Worm (Caenorhabditis elegans) whole organism, young adult: Measurements from ENCODE around the gene chdh-1.

ENCODE experiments used
- B0336.3 ChIP-seq: fragments of 200-800 bp; sonication (Bioruptor generic); IDR thresholded peaks from 2 replicates; pipeline ENCODE4 v1.3.6; 2022; ENCODE audit warnings: missing genetic modification characterization, missing compliant biosample characterization
- F23B12.7 ChIP-seq: sonication (generic microtip); optimal IDR thresholded peaks from 2 replicates; lab custom pipeline; 2017; ENCODE audit warnings: missing genetic modification characterization, mild to moderate bottlenecking, missing compliant biosample characterization, antibody characterized with exemption, moderate library complexity; ENCODE audit not compliant: insufficient read depth
- F33H1.4 ChIP-seq: fragments of 200-800 bp; sonication (Bioruptor generic); IDR thresholded peaks from 2 replicates; pipeline ENCODE4 v1.3.6; 2022; ENCODE audit warnings: missing genetic modification reagents, missing genetic modification characterization, missing compliant biosample characterization
- F57A8.1 ChIP-seq: fragments of 200-800 bp; sonication (Bioruptor generic); optimal IDR thresholded peaks from 2 replicates; lab custom pipeline; 2018; ENCODE audit warnings: mild to moderate bottlenecking, missing genetic modification characterization, moderate library complexity, missing compliant biosample characterization
- T26A5.8 ChIP-seq: sonication (generic microtip); optimal IDR thresholded peaks from 2 replicates; lab custom pipeline; 2016; ENCODE audit warnings: missing genetic modification characterization, missing compliant biosample characterization
- Y53G8AR.9 ChIP-seq: fragments of 200-800 bp; sonication (Bioruptor generic); conservative IDR thresholded peaks from 2 replicates; pipeline ENCODE4 v1.3.6; 2022; ENCODE audit warnings: missing genetic modification reagents, missing genetic modification characterization, missing compliant biosample characterization
- Y79H2A.3 ChIP-seq: fragments of 200-800 bp; sonication (Bioruptor generic); conservative IDR thresholded peaks from 2 replicates; pipeline ENCODE4 v1.3.6; 2022; ENCODE audit warnings: missing genetic modification reagents, missing genetic modification characterization, missing compliant biosample characterization
- akir-1 ChIP-seq: fragments of 200-800 bp; sonication (Bioruptor generic); optimal IDR thresholded peaks from 2 replicates; lab custom pipeline; 2018; ENCODE audit warnings: mild to moderate bottlenecking, missing genetic modification characterization, moderate library complexity, missing compliant biosample characterization
- ama-1 ChIP-seq, 3 experiments: fragments of 150-350 bp in 1 of 3; sonication (generic microtip) in 2 of 3; optimal IDR thresholded peaks; 2 replicates each; lab custom pipeline; 2014 to 2018; ENCODE audit warnings: missing biosample characterization in 2 of 3, missing genetic modification characterization in 2 of 3, missing genetic modification reagents in 2 of 3
- atf-7 ChIP-seq: sonication (generic microtip); optimal IDR thresholded peaks from 2 replicates; lab custom pipeline; 2017; ENCODE audit warnings: mild to moderate bottlenecking, missing genetic modification characterization, missing compliant biosample characterization
- attf-3 ChIP-seq: fragments of 200-800 bp; sonication (Bioruptor generic); conservative IDR thresholded peaks from 2 replicates; pipeline ENCODE4 v1.3.6; 2022; ENCODE audit warnings: missing genetic modification reagents, missing genetic modification characterization, missing compliant biosample characterization
- attf-5 ChIP-seq: fragments of 200-800 bp; sonication (Bioruptor generic); optimal IDR thresholded peaks from 2 replicates; lab custom pipeline; 2018; ENCODE audit warnings: mild to moderate bottlenecking, missing genetic modification characterization, missing compliant biosample characterization
- ccch-3 ChIP-seq: fragments of 200-800 bp; sonication (Bioruptor generic); optimal IDR thresholded peaks from 2 replicates; lab custom pipeline; 2018; ENCODE audit warnings: mild to moderate bottlenecking, missing genetic modification characterization, missing compliant biosample characterization
- ceh-100 ChIP-seq: fragments of 200-800 bp; sonication (Bioruptor generic); IDR thresholded peaks from 2 replicates; pipeline ENCODE4 v1.3.6; 2022; ENCODE audit warnings: missing genetic modification reagents, missing genetic modification characterization, missing compliant biosample characterization
- ceh-27 ChIP-seq: fragments of 200-800 bp; sonication (Bioruptor generic); optimal IDR thresholded peaks from 2 replicates; lab custom pipeline; 2018; ENCODE audit warnings: mild to moderate bottlenecking, missing genetic modification characterization, moderate library complexity, missing compliant biosample characterization
- ceh-40 ChIP-seq: fragments of 200-800 bp; sonication (Bioruptor generic); IDR thresholded peaks from 2 replicates; pipeline ENCODE4 v1.3.6; 2022; ENCODE audit warnings: missing genetic modification characterization, missing compliant biosample characterization
- ceh-58 ChIP-seq: fragments of 200-800 bp; sonication (Bioruptor generic); IDR thresholded peaks from 2 replicates; pipeline ENCODE4 v1.3.6; 2022; ENCODE audit warnings: missing genetic modification characterization, missing compliant biosample characterization
- ceh-79 ChIP-seq: sonication (generic microtip); optimal IDR thresholded peaks from 2 replicates; lab custom pipeline; 2017; ENCODE audit warnings: mild to moderate bottlenecking, missing genetic modification characterization, missing compliant biosample characterization
- dpff-1 ChIP-seq: sonication (generic microtip); optimal IDR thresholded peaks from 2 replicates; lab custom pipeline; 2017; ENCODE audit warnings: mild to moderate bottlenecking, missing genetic modification characterization, missing compliant biosample characterization
- efl-1 ChIP-seq: fragments of 150-350 bp; optimal IDR thresholded peaks from 2 replicates; lab custom pipeline; 2014; ENCODE audit warnings: missing biosample characterization, missing genetic modification reagents, missing genetic modification characterization
- egrh-3 ChIP-seq: fragments of 200-800 bp; sonication (Bioruptor generic); IDR thresholded peaks from 2 replicates; pipeline ENCODE4 v1.3.6; 2022; ENCODE audit warnings: missing genetic modification reagents, missing genetic modification characterization, missing compliant biosample characterization
- ekl-4 ChIP-seq: fragments of 200-800 bp; sonication (Bioruptor generic); IDR thresholded peaks from 2 replicates; pipeline ENCODE4 v1.3.6; 2022; ENCODE audit warnings: missing genetic modification reagents, missing genetic modification characterization, missing compliant biosample characterization
- fkh-3 ChIP-seq: sonication (generic microtip); optimal IDR thresholded peaks from 2 replicates; lab custom pipeline; 2016; ENCODE audit warnings: mild to moderate bottlenecking, missing genetic modification characterization, missing compliant biosample characterization
- let-526 ChIP-seq: fragments of 200-800 bp; sonication (Bioruptor generic); IDR thresholded peaks from 2 replicates; pipeline ENCODE4 v1.3.6; 2022; ENCODE audit warnings: missing genetic modification reagents, missing genetic modification characterization, missing compliant biosample characterization
- lin-35 ChIP-seq, 3 experiments: fragments of 150-350 bp in 2 of 3; sonication (generic microtip) in 1 of 3; optimal IDR thresholded peaks; 2 replicates each; lab custom pipeline; 2014 to 2018; ENCODE audit warnings: missing biosample characterization in 3 of 3, missing genetic modification characterization in 3 of 3, missing genetic modification reagents in 3 of 3
- lin-40 ChIP-seq: sonication (generic microtip); optimal IDR thresholded peaks from 2 replicates; lab custom pipeline; 2016; ENCODE audit warnings: missing genetic modification characterization, mild to moderate bottlenecking, missing compliant biosample characterization, missing genotype, missing genetic modification reagents
- lsy-27 ChIP-seq: sonication (generic microtip); optimal IDR thresholded peaks from 2 replicates; lab custom pipeline; 2017; ENCODE audit warnings: missing genetic modification characterization, mild to moderate bottlenecking, missing compliant biosample characterization, antibody characterized with exemption, missing genotype, borderline replicate concordance; ENCODE audit not compliant: insufficient read depth
- madf-3 ChIP-seq: fragments of 200-800 bp; sonication (Bioruptor generic); IDR thresholded peaks from 2 replicates; pipeline ENCODE4 v1.3.6; 2022; ENCODE audit warnings: missing genetic modification reagents, missing genetic modification characterization, missing compliant biosample characterization
- mxl-1 ChIP-seq: sonication (generic microtip); optimal IDR thresholded peaks from 2 replicates; lab custom pipeline; 2016; ENCODE audit warnings: missing genetic modification characterization, missing compliant biosample characterization
- nfya-1 ChIP-seq: sonication (generic microtip); optimal IDR thresholded peaks from 2 replicates; lab custom pipeline; 2017; ENCODE audit warnings: antibody characterized with exemption, missing compliant biosample characterization, missing genetic modification characterization, borderline replicate concordance; ENCODE audit not compliant: insufficient read depth
- nfyb-1 ChIP-seq: fragments of 200-800 bp; sonication (Bioruptor generic); IDR thresholded peaks from 2 replicates; pipeline ENCODE4 v1.3.6; 2022; ENCODE audit warnings: missing genetic modification reagents, missing genetic modification characterization, missing compliant biosample characterization
- nhr-90 ChIP-seq: sonication (generic microtip); optimal IDR thresholded peaks from 2 replicates; lab custom pipeline; 2016; ENCODE audit warnings: missing genotype, mild to moderate bottlenecking, missing genetic modification characterization, missing compliant biosample characterization
- pbrm-1 ChIP-seq: fragments of 200-800 bp; sonication (Bioruptor generic); IDR thresholded peaks from 2 replicates; pipeline ENCODE4 v1.3.6; 2022; ENCODE audit warnings: missing genetic modification reagents, missing genetic modification characterization, missing compliant biosample characterization
- pha-4 ChIP-seq: fragments of 150-350 bp; sonication (generic microtip); optimal IDR thresholded peaks from 2 replicates; lab custom pipeline; 2014; ENCODE audit warnings: missing biosample characterization, missing genetic modification reagents, missing genetic modification characterization
- repo-1 ChIP-seq: sonication (generic microtip); optimal IDR thresholded peaks from 2 replicates; lab custom pipeline; 2017; ENCODE audit warnings: mild to moderate bottlenecking, missing genetic modification characterization, missing compliant biosample characterization
- rpc-1 ChIP-seq, 2 experiments: fragments of 150-350 bp in 1 of 2; sonication (generic microtip) in 1 of 2; optimal IDR thresholded peaks; 2 replicates each; lab custom pipeline; 2014 to 2018; ENCODE audit warnings: missing biosample characterization in 1 of 2, missing genetic modification characterization in 1 of 2, missing genetic modification reagents in 1 of 2, missing genotype in 1 of 2
- sea-2 ChIP-seq: fragments of 200-800 bp; sonication (Bioruptor generic); IDR thresholded peaks from 2 replicates; pipeline ENCODE4 v1.3.6; 2022; ENCODE audit warnings: missing genetic modification characterization, missing compliant biosample characterization
- tlf-1 ChIP-seq: fragments of 200-800 bp; sonication (Bioruptor generic); optimal IDR thresholded peaks from 2 replicates; lab custom pipeline; 2018; ENCODE audit warnings: mild to moderate bottlenecking, missing genetic modification characterization, missing compliant biosample characterization
- zfh-2 ChIP-seq: fragments of 200-800 bp; sonication (Bioruptor generic); conservative IDR thresholded peaks from 2 replicates; pipeline ENCODE4 v1.3.6; 2022; ENCODE audit warnings: missing genetic modification reagents, missing genetic modification characterization, missing compliant biosample characterization
- ztf-18 ChIP-seq: sonication (generic microtip); optimal IDR thresholded peaks from 2 replicates; lab custom pipeline; 2016; ENCODE audit warnings: missing genotype, mild to moderate bottlenecking, missing genetic modification characterization, missing compliant biosample characterization
- ztf-22 ChIP-seq: fragments of 200-800 bp; sonication (Bioruptor generic); optimal IDR thresholded peaks from 2 replicates; lab custom pipeline; 2018; ENCODE audit warnings: mild to moderate bottlenecking, missing genetic modification characterization, moderate library complexity, missing compliant biosample characterization
- ztf-26 ChIP-seq: sonication (generic microtip); optimal IDR thresholded peaks from 2 replicates; lab custom pipeline; 2017; ENCODE audit warnings: missing genetic modification characterization, missing compliant biosample characterization
- ztf-28 ChIP-seq: fragments of 200-800 bp; sonication (Bioruptor generic); IDR thresholded peaks from 2 replicates; pipeline ENCODE4 v1.3.6; 2022; ENCODE audit warnings: missing genetic modification reagents, missing genetic modification characterization, missing compliant biosample characterization

Gene chdh-1

DNA sequence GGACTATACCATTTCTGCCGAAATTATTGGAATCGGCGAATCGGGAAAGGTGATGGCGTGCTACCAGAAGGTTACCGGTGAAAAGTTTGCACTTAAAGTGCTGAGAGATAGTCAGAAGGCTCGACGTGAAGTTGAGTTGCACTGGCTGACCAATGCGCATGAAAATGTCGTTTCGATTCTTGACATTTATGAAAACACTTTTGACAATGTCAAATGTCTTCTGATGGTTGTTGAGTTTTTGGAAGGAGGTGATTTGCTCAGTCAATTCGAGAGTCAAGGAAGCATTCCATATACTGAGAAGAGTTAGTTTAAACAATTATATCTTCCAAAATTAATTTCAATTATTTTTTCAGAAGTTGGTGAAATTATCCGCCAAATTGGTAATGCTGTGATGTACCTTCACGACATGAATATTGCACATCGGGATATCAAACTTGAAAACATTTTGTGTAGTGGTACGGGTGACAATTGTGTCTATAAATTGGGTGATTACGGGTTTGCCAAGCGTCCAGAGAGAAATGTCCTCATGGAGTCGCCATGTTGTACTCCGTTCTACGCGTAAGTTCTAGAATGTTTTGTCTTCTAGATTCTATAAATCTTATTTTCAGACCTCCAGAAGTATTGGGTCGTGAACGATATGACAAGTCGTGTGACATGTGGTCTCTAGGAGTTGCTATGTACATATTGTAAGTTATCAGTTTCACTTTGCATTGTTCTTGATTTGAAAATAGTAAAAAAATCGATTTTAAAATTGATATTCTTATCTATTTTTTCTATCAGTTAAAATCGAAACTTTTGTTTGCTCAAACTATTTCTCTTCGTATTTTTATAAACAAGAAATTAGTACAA, 46.9 kb upstream of the chdh-1 start (continued):
- no peak for TF ChIP-seq pha-4 (tag; lab: Kevin White, UChicago)
- no peak for TF ChIP-seq fkh-3 (tag; lab: Kevin White, UChicago)
- no peak for TF ChIP-seq ztf-28 (GFP tag; lab: Robert Waterston, UW)
- peak; percentile 22 for TF ChIP-seq nhr-90 (tag; lab: Kevin White, UChicago)
- no peak for TF ChIP-seq akir-1
- peak; percentile 50 for TF ChIP-seq repo-1 (tag; lab: Kevin White, UChicago)
- no peak for TF ChIP-seq ceh-27
- no peak for TF ChIP-seq ztf-18 (tag; lab: Kevin White, UChicago)
- no peak for TF ChIP-seq ceh-100 (GFP tag; lab: Robert Waterston, UW)
- no peak for TF ChIP-seq F57A8.1 (GFP tag; lab: Kevin White, UChicago)
- no peak for TF ChIP-seq Y79H2A.3
- TF ChIP-seq lsy-27 (tag; lab: Kevin White, UChicago) = no peak
- 0 out of 2 replicates have a peak, but pooled peaks have one; percentile 3 for TF ChIP-seq madf-3
- TF ChIP-seq F33H1.4 (GFP tag; lab: Robert Waterston, UW) = no peak
- no peak for TF ChIP-seq T26A5.8 (tag; lab: Kevin White, UChicago)
- no peak for TF ChIP-seq tlf-1 (GFP tag; lab: Kevin White, UChicago)
- no peak for TF ChIP-seq ceh-40 (GFP tag; lab: Robert Waterston, UW)
- TF ChIP-seq Y53G8AR.9 = peak; percentile 5; the same call in 1 of the 2 replicates
- no peak for TF ChIP-seq atf-7 (tag; lab: Kevin White, UChicago)
- TF ChIP-seq F23B12.7 (tag; lab: Kevin White, UChicago) = no peak
- TF ChIP-seq rpc-1 (optimal IDR thresholded peaks at IDR 0.05; lab: Kevin White, UChicago) = no peak
- TF ChIP-seq rpc-1 (tag; optimal IDR thresholded peaks at IDR 0.05; lab: Kevin White, UChicago) = no peak

DNA sequence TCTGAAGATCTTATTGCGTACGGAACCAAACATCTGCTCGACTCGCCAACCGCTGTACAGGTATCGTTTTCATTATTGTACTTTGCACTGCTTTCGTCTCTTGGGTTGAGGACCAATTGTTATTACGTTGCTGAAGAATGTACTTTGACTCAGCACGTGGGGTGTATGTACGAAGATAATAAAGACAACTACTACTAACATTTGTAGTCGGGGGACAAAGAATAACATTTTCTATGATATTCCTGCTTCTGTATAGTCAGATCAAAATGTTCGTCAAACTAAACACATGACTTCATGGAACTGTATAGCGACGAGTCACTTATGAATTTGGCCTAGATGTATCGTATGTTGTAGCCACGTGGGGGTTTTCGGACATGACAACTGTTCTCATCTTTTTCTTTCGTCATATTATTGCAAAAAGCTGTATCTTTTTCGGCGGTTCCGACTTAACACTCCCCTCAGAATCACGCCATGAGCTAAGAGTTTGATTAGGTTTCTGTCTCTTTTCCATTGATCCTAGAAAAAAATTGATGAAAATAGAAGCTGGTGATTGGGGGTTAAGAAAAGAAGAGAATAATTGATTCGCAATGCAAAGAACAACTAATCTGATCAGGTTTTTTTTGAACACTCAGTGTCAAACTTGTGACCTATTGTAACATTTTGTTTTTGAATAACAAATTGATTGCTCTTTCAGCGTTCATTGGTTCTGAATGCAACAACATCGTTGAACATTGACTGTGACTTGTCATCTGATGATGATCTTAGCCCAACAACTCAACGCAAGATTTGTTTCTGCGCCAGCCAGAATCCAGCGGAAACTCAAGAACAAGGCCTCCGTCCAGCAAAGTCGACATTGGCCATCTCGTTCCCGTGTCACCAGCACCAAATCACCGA, 46.1 kb upstream of the chdh-1 start:
- TF ChIP-seq let-526 (GFP tag; lab: Robert Waterston, UW) (peak; percentile 60), madf-3 (no peak), attf-3 (GFP tag; lab: Robert Waterston, UW) (no peak), ekl-4 (no peak), lin-35 (GFP tag; optimal IDR thresholded peaks at IDR 0.05; lab: Kevin White, UChicago) (peak in 1 of 3 experiments; percentile 15), ceh-27 (no peak), nfyb-1 (no peak), ccch-3 (no peak), ceh-58 (GFP tag; lab: Robert Waterston, UW) (0 out of 2 replicates have a peak, but pooled peaks have one; percentile 25), nfya-1 (tag; lab: Kevin White, UChicago) (no peak), mxl-1 (tag; lab: Kevin White, UChicago) (no peak), B0336.3 (GFP tag; lab: Robert Waterston, UW) (peak; percentile 36; the same call in 1 of the 2 replicates), egrh-3 (GFP tag; lab: Robert Waterston, UW) (no peak), dpff-1 (no peak), rpc-1 (optimal IDR thresholded peaks at IDR 0.05; lab: Kevin White, UChicago) (no peak), rpc-1 (tag; optimal IDR thresholded peaks at IDR 0.05; lab: Kevin White, UChicago) (no peak), attf-5 (GFP tag; lab: Kevin White, UChicago) (no peak), zfh-2 (GFP tag; lab: Robert Waterston, UW) (no peak), efl-1 (no peak), pbrm-1 (GFP tag; lab: Robert Waterston, UW) (0 out of 2 replicates have a peak, but pooled peaks have one; percentile 34), ztf-26 (tag; lab: Kevin White, UChicago) (peak; percentile 37), lin-40 (tag; lab: Kevin White, UChicago) (no peak), sea-2 (GFP tag; lab: Robert Waterston, UW) (0 out of 2 replicates have a peak, but pooled peaks have one; percentile 23), ztf-22 (no peak), atf-7 (tag; lab: Kevin White, UChicago) (peak; percentile 34), ama-1 (optimal IDR thresholded peaks at IDR 0.05; lab: Kevin White, UChicago) (peak; percentile 91), ama-1 (GFP tag; optimal IDR thresholded peaks at IDR 0.05; lab: Kevin White, UChicago) (no peak), ceh-79 (tag; lab: Kevin White, UChicago) (peak; percentile 44)
